Fruit fly (Drosophila melanogaster): Measurements from ENCODE around the gene CG31467.
A peak's percentile ranks its signal among the peaks of the same experiment; 100 is the strongest.

Gene CG31467

dm6 chr3R:10706763-10707162 lies at the start of gene CG31467, which contains the start of gene CG14684:
Gene CG31467, minus strand, starts transcription at chr3R:10706863.
Gene CG14684, plus strand, starts transcription at chr3R:10706974.
- no peak for TF ChIP-seq fd96Ca (GFP tag; IDR thresholded peaks at IDR 0.05)
- TF ChIP-seq CG17806 (tag; optimal IDR thresholded peaks at IDR 0.05) = no peak
- no peak for TF ChIP-seq CG34367 (tag; optimal IDR thresholded peaks at IDR 0.05)
- no peak for TF ChIP-seq CG15710 (tag; optimal IDR thresholded peaks at IDR 0.05)
- no peak for TF ChIP-seq CG9948 (tag; optimal IDR thresholded peaks at IDR 0.05)
- TF ChIP-seq CG8159 (tag; optimal IDR thresholded peaks at IDR 0.05) = no peak

dm6 chr3R:10755534-10755933 lies 48.9 kb upstream of the CG31467 start, which contains the start of gene CG14691:
Gene CG14691, minus strand, starts transcription at chr3R:10755634.
- TF ChIP-seq fd96Ca (GFP tag; IDR thresholded peaks at IDR 0.05) (no peak), CG15710 (tag; optimal IDR thresholded peaks at IDR 0.05) (no peak), rn (GFP tag; IDR thresholded peaks at IDR 0.05) (no peak), CG8159 (tag; optimal IDR thresholded peaks at IDR 0.05) (no peak), Snoo (tag; optimal IDR thresholded peaks at IDR 0.05) (no peak), CG8301 (tag; optimal IDR thresholded peaks at IDR 0.05) (no peak), CG12605 (GFP tag; IDR thresholded peaks at IDR 0.05) (no peak), D1 (tag; optimal IDR thresholded peaks at IDR 0.05) (no peak), CG17806 (tag; optimal IDR thresholded peaks at IDR 0.05) (no peak), gl (tag; optimal IDR thresholded peaks at IDR 0.05) (no peak), CG34367 (tag; optimal IDR thresholded peaks at IDR 0.05) (no peak), Pif1B (GFP tag; optimal IDR thresholded peaks at IDR 0.05) (no peak), CG13204 (GFP tag; optimal IDR thresholded peaks at IDR 0.05) (no peak), CG14655 (GFP tag; optimal IDR thresholded peaks at IDR 0.05) (no peak)

- TF ChIP-seq CG10348 (GFP tag; IDR thresholded peaks at IDR 0.05) (no peak), CG14655 (GFP tag; optimal IDR thresholded peaks at IDR 0.05) (no peak), gl (tag; optimal IDR thresholded peaks at IDR 0.05) (no peak), fd96Ca (GFP tag; IDR thresholded peaks at IDR 0.05) (no peak), Pif1A (GFP tag; optimal IDR thresholded peaks at IDR 0.05) (no peak)
Measured at dm6 chr3R:10751061-10751460, 44.4 kb upstream of the CG31467 start, which contains the start of gene TkR86C. Gene TkR86C, minus strand, starts transcription at chr3R:10751228.

- TF ChIP-seq Pif1B (GFP tag; optimal IDR thresholded peaks at IDR 0.05) = no peak
- TF ChIP-seq CG9948 (tag; optimal IDR thresholded peaks at IDR 0.05) = no peak
- TF ChIP-seq CG8159 (tag; optimal IDR thresholded peaks at IDR 0.05) = no peak
- TF ChIP-seq gl (tag; optimal IDR thresholded peaks at IDR 0.05) = no peak
- no peak for TF ChIP-seq CG17806 (tag; optimal IDR thresholded peaks at IDR 0.05)
- 0 out of 3 replicates have a peak, but pooled peaks have one; percentile 19 for TF ChIP-seq fd96Ca (GFP tag; IDR thresholded peaks at IDR 0.05)
- TF ChIP-seq CG15710 (tag; optimal IDR thresholded peaks at IDR 0.05) = no peak
Measured at dm6 chr3R:10747650-10748049, 41.0 kb upstream of the CG31467 start.

dm6 chr3R:10735857-10736256 lies 29.2 kb upstream of the CG31467 start, which contains the start of gene tomboy20:
Gene tomboy20, minus strand, starts transcription at chr3R:10735957.
- no peak for TF ChIP-seq Pif1B (GFP tag; optimal IDR thresholded peaks at IDR 0.05)
- TF ChIP-seq CG13204 (GFP tag; optimal IDR thresholded peaks at IDR 0.05) = no peak
- TF ChIP-seq Pif1A (GFP tag; optimal IDR thresholded peaks at IDR 0.05) = no peak
- TF ChIP-seq EcR (GFP tag; optimal IDR thresholded peaks at IDR 0.05) = no peak
- no peak for TF ChIP-seq D1 (tag; optimal IDR thresholded peaks at IDR 0.05)
- TF ChIP-seq CG10348 (GFP tag; IDR thresholded peaks at IDR 0.05) = no peak
- no peak for TF ChIP-seq Ets98B (GFP tag; IDR thresholded peaks at IDR 0.05)
- TF ChIP-seq CG4496 (GFP tag; IDR thresholded peaks at IDR 0.05) = no peak
- TF ChIP-seq CG17806 (tag; optimal IDR thresholded peaks at IDR 0.05) = no peak
- TF ChIP-seq CG15710 (tag; optimal IDR thresholded peaks at IDR 0.05) = no peak
- TF ChIP-seq CG12605 (GFP tag; IDR thresholded peaks at IDR 0.05) = no peak

dm6 chr3R:10726714-10727113 lies 20.1 kb upstream of the CG31467 start:
- TF ChIP-seq EcR (GFP tag; optimal IDR thresholded peaks at IDR 0.05) (no peak), Pif1B (GFP tag; optimal IDR thresholded peaks at IDR 0.05) (no peak), CG4496 (GFP tag; IDR thresholded peaks at IDR 0.05) (no peak), CG13204 (GFP tag; optimal IDR thresholded peaks at IDR 0.05) (no peak), CG9948 (tag; optimal IDR thresholded peaks at IDR 0.05) (no peak), Snoo (tag; optimal IDR thresholded peaks at IDR 0.05) (no peak), Pif1A (GFP tag; optimal IDR thresholded peaks at IDR 0.05) (no peak), CG17806 (tag; optimal IDR thresholded peaks at IDR 0.05) (no peak), rn (GFP tag; IDR thresholded peaks at IDR 0.05) (no peak), CG8159 (tag; optimal IDR thresholded peaks at IDR 0.05) (no peak), CG10348 (GFP tag; IDR thresholded peaks at IDR 0.05) (no peak), Ets98B (GFP tag; IDR thresholded peaks at IDR 0.05) (no peak), gl (tag; optimal IDR thresholded peaks at IDR 0.05) (no peak), CG12605 (GFP tag; IDR thresholded peaks at IDR 0.05) (no peak), fd96Ca (GFP tag; IDR thresholded peaks at IDR 0.05) (no peak)

dm6 chr3R:10714498-10714897 lies 7.8 kb upstream of the CG31467 start, which contains the start of gene CG4073:
Gene CG4073, plus strand, starts transcription at chr3R:10714798.
- TF ChIP-seq CG17806 (tag; optimal IDR thresholded peaks at IDR 0.05) = no peak
- no peak for TF ChIP-seq CG12605 (GFP tag; IDR thresholded peaks at IDR 0.05)
- no peak for TF ChIP-seq CG9948 (tag; optimal IDR thresholded peaks at IDR 0.05)
- no peak for TF ChIP-seq EcR (GFP tag; optimal IDR thresholded peaks at IDR 0.05)
- no peak for TF ChIP-seq rn (GFP tag; IDR thresholded peaks at IDR 0.05)
- no peak for TF ChIP-seq Pif1A (GFP tag; optimal IDR thresholded peaks at IDR 0.05)
- TF ChIP-seq gl (tag; optimal IDR thresholded peaks at IDR 0.05) = no peak
- no peak for TF ChIP-seq CG8301 (tag; optimal IDR thresholded peaks at IDR 0.05)
- no peak for TF ChIP-seq CG10348 (GFP tag; IDR thresholded peaks at IDR 0.05)
- TF ChIP-seq CG8159 (tag; optimal IDR thresholded peaks at IDR 0.05) = no peak
- no peak for TF ChIP-seq D1 (tag; optimal IDR thresholded peaks at IDR 0.05)
- TF ChIP-seq CG32121 (GFP tag; IDR thresholded peaks at IDR 0.05) = no peak
- no peak for TF ChIP-seq CG34367 (tag; optimal IDR thresholded peaks at IDR 0.05)
- no peak for TF ChIP-seq Snoo (tag; optimal IDR thresholded peaks at IDR 0.05)

All from whole organism, pupa.